Worm (Caenorhabditis elegans) whole organism, young adult: ENCODE data around the gene F52C6.4.

ENCODE experiments used
- B0035.1 ChIP-seq: sonication (generic microtip); optimal IDR thresholded peaks from 2 replicates; lab custom pipeline; 2016; ENCODE audit warnings: missing genetic modification characterization, mild to moderate bottlenecking, missing compliant biosample characterization, missing genotype, missing genetic modification reagents
- F22D6.2 ChIP-seq: sonication (generic microtip); optimal IDR thresholded peaks from 2 replicates; lab custom pipeline; 2016; ENCODE audit warnings: mild to moderate bottlenecking, missing genetic modification characterization, missing compliant biosample characterization
- ama-1 ChIP-seq, 3 experiments: fragments of 150-350 bp in 1 of 3; sonication (generic microtip) in 2 of 3; optimal IDR thresholded peaks; 2 replicates each; lab custom pipeline; 2014 to 2018; ENCODE audit warnings: missing biosample characterization in 2 of 3, missing genetic modification characterization in 2 of 3, missing genetic modification reagents in 2 of 3
- let-526 ChIP-seq: fragments of 200-800 bp; sonication (Bioruptor generic); IDR thresholded peaks from 2 replicates; pipeline ENCODE4 v1.3.6; 2022; ENCODE audit warnings: missing genetic modification reagents, missing genetic modification characterization, missing compliant biosample characterization
- mxl-1 ChIP-seq: sonication (generic microtip); optimal IDR thresholded peaks from 2 replicates; lab custom pipeline; 2016; ENCODE audit warnings: missing genetic modification characterization, missing compliant biosample characterization
- nhr-90 ChIP-seq: sonication (generic microtip); optimal IDR thresholded peaks from 2 replicates; lab custom pipeline; 2016; ENCODE audit warnings: missing genotype, mild to moderate bottlenecking, missing genetic modification characterization, missing compliant biosample characterization
- zfh-2 ChIP-seq: fragments of 200-800 bp; sonication (Bioruptor generic); conservative IDR thresholded peaks from 2 replicates; pipeline ENCODE4 v1.3.6; 2022; ENCODE audit warnings: missing genetic modification reagents, missing genetic modification characterization, missing compliant biosample characterization

DNA sequence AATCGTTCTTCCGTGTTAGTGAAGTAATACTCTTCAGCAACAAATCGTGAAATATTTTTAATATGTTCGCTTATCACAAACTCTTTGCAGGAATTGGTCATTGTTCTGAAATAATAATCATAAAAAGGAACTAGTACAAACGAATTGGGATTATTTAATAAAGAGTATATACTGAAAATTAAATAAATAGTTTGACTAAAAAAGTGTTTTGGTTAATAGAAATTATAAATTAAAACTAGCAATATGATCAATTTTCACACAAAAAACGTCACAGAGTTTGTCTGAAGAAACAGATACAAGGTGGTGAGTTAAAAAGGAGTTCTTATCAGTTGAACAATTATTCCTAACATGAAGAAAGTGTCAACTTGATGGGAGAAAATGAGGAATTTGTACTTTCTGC lies 40.2 kb upstream of the F52C6.4 start, which contains the start of gene math-5:
- TF ChIP-seq zfh-2 (GFP tag; lab: Robert Waterston, UW) (no peak), ama-1 (optimal IDR thresholded peaks at IDR 0.05; lab: Kevin White, UChicago) (no peak), ama-1 (GFP tag; optimal IDR thresholded peaks at IDR 0.05; lab: Kevin White, UChicago) (no peak), let-526 (GFP tag; lab: Robert Waterston, UW) (no peak), F22D6.2 (tag; lab: Kevin White, UChicago) (no peak), mxl-1 (tag; lab: Kevin White, UChicago) (no peak), nhr-90 (tag; lab: Kevin White, UChicago) (no peak), B0035.1 (no peak)
